Fruit fly (Drosophila melanogaster) whole organism, embryonic: ENCODE results near the gene ps.

Source experiments
- Awh ChIP-seq: fragments of 200-800 bp; sonication (Bioruptor generic); IDR thresholded peaks from 2 replicates; pipeline ENCODE4, ENCODE4 v1.3.6; 2022; ENCODE audit warnings: missing biosample characterization, missing genetic modification characterization
- B-H1 ChIP-seq: fragments of 200-800 bp; sonication (Bioruptor generic); IDR thresholded peaks from 3 replicates; pipeline ENCODE4 v1.3.6; 2022; ENCODE audit warnings: missing biosample characterization, missing genetic modification characterization
- BEAF-32 ChIP-seq: fragments of 200-800 bp; sonication (Bioruptor generic); optimal IDR thresholded peaks from 3 replicates; lab custom pipeline; 2017; ENCODE audit warnings: missing biosample characterization, missing genetic modification characterization, mild to moderate bottlenecking, moderate library complexity, missing genetic modification reagents
- Bteb2 ChIP-seq: fragments of 200-800 bp; sonication (Bioruptor generic); optimal IDR thresholded peaks from 2 replicates; lab custom pipeline; 2016; ENCODE audit warnings: missing biosample characterization, missing genetic modification characterization
- CG1024 ChIP-seq: fragments of 200-800 bp; sonication (Bioruptor generic); IDR thresholded peaks from 2 replicates; pipeline ENCODE4 v1.3.6; 2022; ENCODE audit warnings: missing biosample characterization, missing genetic modification characterization
- CG10366 ChIP-seq: fragments of 200-800 bp; sonication (Bioruptor generic); IDR thresholded peaks from 2 replicates; pipeline ENCODE4 v1.3.6; 2022; ENCODE audit warnings: missing biosample characterization, missing genetic modification characterization
- CG11504 ChIP-seq: fragments of 200-800 bp; sonication (Bioruptor generic); optimal IDR thresholded peaks from 3 replicates; lab custom pipeline; 2019; ENCODE audit warnings: missing biosample characterization, mild to moderate bottlenecking, missing genetic modification characterization, moderate library complexity
- CG12659 ChIP-seq: fragments of 200-800 bp; sonication (Bioruptor generic); optimal IDR thresholded peaks from 3 replicates; lab custom pipeline; 2017; ENCODE audit warnings: mild to moderate bottlenecking, missing biosample characterization, missing genetic modification reagents, missing genetic modification characterization
- CG15011 ChIP-seq: fragments of 200-800 bp; sonication (Bioruptor generic); optimal IDR thresholded peaks from 3 replicates; lab custom pipeline; 2018; ENCODE audit warnings: missing biosample characterization, mild to moderate bottlenecking, missing genetic modification characterization
- CG1602 ChIP-seq: fragments of 200-800 bp; sonication (Bioruptor generic); optimal IDR thresholded peaks from 3 replicates; lab custom pipeline; 2016; ENCODE audit warnings: missing biosample characterization, missing genetic modification characterization
- CG16813 ChIP-seq: fragments of 200-800 bp; sonication (Bioruptor generic); IDR thresholded peaks from 3 replicates; pipeline ENCODE4 v1.3.6; 2022; ENCODE audit warnings: missing biosample characterization, missing genetic modification characterization; ENCODE audit not compliant: partially characterized antibody
- CG16863 ChIP-seq: fragments of 200-800 bp; sonication (Bioruptor generic); optimal IDR thresholded peaks from 3 replicates; lab custom pipeline; 2016; ENCODE audit warnings: missing biosample characterization, missing genetic modification characterization
- CG17802 ChIP-seq: fragments of 200-800 bp; sonication (Bioruptor generic); optimal IDR thresholded peaks from 2 replicates; lab custom pipeline; 2018; ENCODE audit warnings: missing biosample characterization, mild to moderate bottlenecking, missing genetic modification characterization, moderate library complexity
- CG3281 ChIP-seq: fragments of 200-800 bp; sonication (Bioruptor generic); optimal IDR thresholded peaks from 3 replicates; lab custom pipeline; 2017; ENCODE audit warnings: missing biosample characterization, mild to moderate bottlenecking, missing genetic modification characterization
- CG3407 ChIP-seq: fragments of 200-800 bp; sonication (Bioruptor generic); optimal IDR thresholded peaks from 2 replicates; lab custom pipeline; 2018; ENCODE audit warnings: missing biosample characterization, mild to moderate bottlenecking, missing genetic modification characterization
- CG3838 ChIP-seq: fragments of 200-800 bp; sonication (Bioruptor generic); optimal IDR thresholded peaks from 3 replicates; lab custom pipeline; 2016; ENCODE audit warnings: missing biosample characterization, missing genetic modification characterization
- CG4707 ChIP-seq: fragments of 200-800 bp; sonication (Bioruptor generic); optimal IDR thresholded peaks from 2 replicates; lab custom pipeline; 2018; ENCODE audit warnings: missing biosample characterization, mild to moderate bottlenecking, missing genetic modification characterization, moderate library complexity
- CG6683 ChIP-seq: fragments of 200-800 bp; sonication (Bioruptor generic); optimal IDR thresholded peaks from 2 replicates; lab custom pipeline; 2017; ENCODE audit warnings: missing biosample characterization, mild to moderate bottlenecking, missing genetic modification characterization, missing genetic modification reagents
- CG7357 ChIP-seq: fragments of 200-800 bp; sonication (Bioruptor generic); IDR thresholded peaks from 3 replicates; pipeline ENCODE4 v1.3.6; 2022; ENCODE audit warnings: missing biosample characterization, missing genetic modification characterization
- CG7372 ChIP-seq: fragments of 200-800 bp; sonication (Bioruptor generic); IDR thresholded peaks from 2 replicates; pipeline ENCODE4 v1.3.6; 2022; ENCODE audit warnings: missing biosample characterization, missing genetic modification characterization
- CG7928 ChIP-seq: fragments of 200-800 bp; sonication (Bioruptor generic); optimal IDR thresholded peaks from 2 replicates; lab custom pipeline; 2017; ENCODE audit warnings: missing biosample characterization, mild to moderate bottlenecking, missing genetic modification characterization
- CG7987 ChIP-seq: fragments of 200-800 bp; sonication (Bioruptor generic); optimal IDR thresholded peaks from 2 replicates; lab custom pipeline; 2018; ENCODE audit warnings: missing biosample characterization, mild to moderate bottlenecking, missing genetic modification characterization, moderate library complexity
- CG8359 ChIP-seq: fragments of 200-800 bp; sonication (Bioruptor generic); optimal IDR thresholded peaks from 2 replicates; lab custom pipeline; 2017; ENCODE audit warnings: missing biosample characterization, mild to moderate bottlenecking, missing genetic modification characterization, borderline replicate concordance
- CG9727 ChIP-seq: fragments of 200-800 bp; sonication (Bioruptor generic); optimal IDR thresholded peaks from 3 replicates; lab custom pipeline; 2017; ENCODE audit warnings: missing biosample characterization, mild to moderate bottlenecking, missing genetic modification characterization
- Dll ChIP-seq: fragments of 200-800 bp; sonication (Bioruptor generic); IDR thresholded peaks from 4 replicates; pipeline ENCODE4 v1.3.6; 2022; ENCODE audit warnings: missing biosample characterization, missing genetic modification characterization; ENCODE audit not compliant: partially characterized antibody
- Eip74EF ChIP-seq, 2 experiments: fragments of 200-800 bp in 1 of 2; fragments of >200 bp in 1 of 2; sonication (Bioruptor generic) in 1 of 2; optimal IDR thresholded peaks; 2 replicates each; lab custom pipeline; 2017 to 2019; ENCODE audit warnings: missing biosample characterization in 2 of 2, missing genetic modification characterization in 2 of 2, mild to moderate bottlenecking in 1 of 2, moderate library complexity in 1 of 2
- HLH54F ChIP-seq: fragments of 200-800 bp; sonication (Bioruptor generic); optimal IDR thresholded peaks from 3 replicates; lab custom pipeline; 2016; ENCODE audit warnings: missing biosample characterization, missing genetic modification characterization
- Med ChIP-seq: fragments of 200-800 bp; sonication (Bioruptor generic); peaks from one replicate; lab custom pipeline; 2016; ENCODE audit warnings: missing biosample characterization, missing genetic modification characterization, mild to moderate bottlenecking, inconsistent platforms, moderate library complexity
- Optix ChIP-seq: fragments of 200-800 bp; sonication (Bioruptor generic); IDR thresholded peaks from 3 replicates; pipeline ENCODE4 v1.3.6; 2022; ENCODE audit warnings: missing biosample characterization, missing genetic modification characterization
- Pdp1 ChIP-seq, 2 experiments: fragments of 200-800 bp; sonication (Bioruptor generic); optimal IDR thresholded peaks; 3 replicates each; lab custom pipeline; 2016; ENCODE audit warnings: missing biosample characterization in 2 of 2, missing genetic modification characterization in 2 of 2, mild to moderate bottlenecking in 1 of 2, moderate library complexity in 1 of 2
- Stat92E ChIP-seq, 3 experiments: fragments of >200 bp in 2 of 3; fragments of 200-800 bp in 1 of 3; sonication (Bioruptor generic) in 1 of 3; optimal IDR thresholded peaks; 2 replicates each; lab custom pipeline; 2017 to 2019; ENCODE audit warnings: missing biosample characterization in 3 of 3, missing genetic modification characterization in 3 of 3, mild to moderate bottlenecking in 1 of 3, moderate library complexity in 1 of 3
- Taf1 ChIP-seq: fragments of 200-800 bp; sonication (Bioruptor generic); IDR thresholded peaks from 2 replicates; pipeline ENCODE4 v1.3.6; 2022; ENCODE audit warnings: missing biosample characterization, missing genetic modification characterization
- danr ChIP-seq: fragments of 200-800 bp; sonication (Bioruptor generic); IDR thresholded peaks from 2 replicates; pipeline ENCODE4 v1.3.6; 2022; ENCODE audit warnings: missing biosample characterization, missing genetic modification characterization
- fd64A ChIP-seq: fragments of 200-800 bp; sonication (Bioruptor generic); optimal IDR thresholded peaks from 3 replicates; lab custom pipeline; 2018; ENCODE audit warnings: missing biosample characterization, mild to moderate bottlenecking, missing genetic modification characterization
- kah ChIP-seq: fragments of 200-800 bp; sonication (Bioruptor generic); optimal IDR thresholded peaks from 2 replicates; lab custom pipeline; 2018; ENCODE audit warnings: missing biosample characterization, mild to moderate bottlenecking, missing genetic modification characterization
- lab ChIP-seq: fragments of 200-800 bp; sonication (Bioruptor generic); optimal IDR thresholded peaks from 3 replicates; lab custom pipeline; 2017; ENCODE audit warnings: missing biosample characterization, missing genetic modification characterization, mild to moderate bottlenecking, moderate library complexity, missing genetic modification reagents
- luna ChIP-seq: fragments of 200-800 bp; sonication (Bioruptor generic); optimal IDR thresholded peaks from 2 replicates; lab custom pipeline; 2016; ENCODE audit warnings: missing biosample characterization, missing genetic modification characterization
- org-1 ChIP-seq: fragments of 200-800 bp; sonication (Bioruptor generic); optimal IDR thresholded peaks from 2 replicates; lab custom pipeline; 2017; ENCODE audit warnings: missing biosample characterization, missing genetic modification characterization
- pnt ChIP-seq: fragments of 200-800 bp; sonication (Bioruptor generic); optimal IDR thresholded peaks from 3 replicates; lab custom pipeline; 2016; ENCODE audit warnings: missing biosample characterization, missing genetic modification characterization
- row ChIP-seq: fragments of 200-800 bp; sonication (Bioruptor generic); IDR thresholded peaks from 3 replicates; pipeline ENCODE4 v1.3.6; 2022; ENCODE audit warnings: missing biosample characterization, missing genetic modification characterization
- sens-2 ChIP-seq: fragments of 200-800 bp; sonication (Bioruptor generic); IDR thresholded peaks from 2 replicates; pipeline ENCODE4 v1.3.6; 2022; ENCODE audit warnings: missing biosample characterization, missing genetic modification characterization
- sima ChIP-seq: fragments of 200-800 bp; sonication (Bioruptor generic); optimal IDR thresholded peaks from 2 replicates; lab custom pipeline; 2016; ENCODE audit warnings: missing biosample characterization, missing genetic modification characterization
- slbo ChIP-seq: fragments of 200-800 bp; sonication (Bioruptor generic); IDR thresholded peaks from 2 replicates; pipeline ENCODE4 v1.3.6; 2022; ENCODE audit warnings: missing biosample characterization, missing genetic modification characterization
- slou ChIP-seq: fragments of 200-800 bp; sonication (Bioruptor generic); optimal IDR thresholded peaks from 3 replicates; lab custom pipeline; 2016; ENCODE audit warnings: missing biosample characterization, missing genetic modification characterization
- stwl ChIP-seq: fragments of 200-800 bp; sonication (Bioruptor generic); optimal IDR thresholded peaks from 3 replicates; lab custom pipeline; 2018; ENCODE audit warnings: missing biosample characterization, mild to moderate bottlenecking, missing genetic modification characterization, moderate library complexity
- vfl ChIP-seq: fragments of 200-800 bp; sonication (Bioruptor generic); optimal IDR thresholded peaks from 2 replicates; lab custom pipeline; 2016; ENCODE audit warnings: missing biosample characterization, missing genetic modification characterization
- wek ChIP-seq: fragments of 200-800 bp; sonication (Bioruptor generic); optimal IDR thresholded peaks from 3 replicates; lab custom pipeline; 2018; ENCODE audit warnings: missing biosample characterization, mild to moderate bottlenecking, missing genetic modification characterization, moderate library complexity

ps gene

dm6 chr3R:9434543-9435407 lies 17.0 kb downstream of the ps start (continued):
- TF ChIP-seq CG16813 (no peak), slbo (GFP tag; lab: Robert Waterston, UW) (peak; percentile 93), Med (GFP tag; lab: Kevin White, UChicago) (peak; percentile 94), fd64A (no peak), BEAF-32 (GFP tag; lab: Kevin White, UChicago) (no peak), pnt (GFP tag; lab: Kevin White, UChicago) (peak; percentile 69), CG3281 (GFP tag; lab: Kevin White, UChicago) (peak; percentile 87), Taf1 (GFP tag; lab: Robert Waterston, UW) (peak; percentile 65; the same call in 1 of the 2 replicates), Bteb2 (GFP tag; lab: Kevin White, UChicago) (peak; percentile 84), CG7987 (GFP tag; lab: Kevin White, UChicago) (peak; percentile 6), CG16863 (GFP tag; lab: Kevin White, UChicago) (peak; percentile 82), CG11504 (tag; lab: Kevin White, UChicago) (peak; percentile 91), org-1 (GFP tag; lab: Kevin White, UChicago) (peak; percentile 67), sima (peak; percentile 75), CG3838 (GFP tag; lab: Kevin White, UChicago) (peak; percentile 38), stwl (tag; lab: Kevin White, UChicago) (no peak), CG3407 (GFP tag; lab: Kevin White, UChicago) (peak; percentile 61), lab (peak; percentile 89), CG7372 (GFP tag; lab: Robert Waterston, UW) (peak; percentile 54; the same call in 1 of the 2 replicates), CG1024 (GFP tag; lab: Robert Waterston, UW) (peak; percentile 74), Awh (GFP tag; lab: Robert Waterston, UW) (peak; percentile 85), Dll (GFP tag; lab: Robert Waterston, UW) (no peak), CG7357 (peak; percentile 74), sens-2 (GFP tag; lab: Robert Waterston, UW) (peak; percentile 75), kah (GFP tag; lab: Kevin White, UChicago) (peak; percentile 56), wek (GFP tag; lab: Kevin White, UChicago) (no peak), row (GFP tag; lab: Robert Waterston, UW) (peak; percentile 90), Optix (GFP tag; lab: Robert Waterston, UW) (peak; percentile 58; the same call in 2 of the 3 replicates), CG10366 (GFP tag; lab: Robert Waterston, UW) (peak; percentile 84), B-H1 (peak; percentile 88; the same call in 2 of the 3 replicates), CG15011 (GFP tag; lab: Kevin White, UChicago) (peak; percentile 72), vfl (GFP tag; lab: Kevin White, UChicago) (peak; percentile 63), slou (peak; percentile 52), HLH54F (peak; percentile 59), Stat92E (GFP tag; optimal IDR thresholded peaks at IDR 0.05; lab: Kevin White, UChicago) (no peak), Pdp1 (GFP tag; optimal IDR thresholded peaks at IDR 0.05; lab: Kevin White, UChicago) (peak; percentile 68 to 93), CG8359 (no peak), CG6683 (GFP tag; lab: Kevin White, UChicago) (peak; percentile 79), CG12659 (GFP tag; lab: Kevin White, UChicago) (peak; percentile 90), Eip74EF (GFP tag; optimal IDR thresholded peaks at IDR 0.05; lab: Kevin White, UChicago) (peak in 1 of 2 experiments; percentile 78), luna (GFP tag; lab: Kevin White, UChicago) (peak; percentile 71), CG7928 (GFP tag; lab: Kevin White, UChicago) (peak; percentile 16), CG17802 (tag; lab: Kevin White, UChicago) (peak; percentile 35), CG9727 (GFP tag; lab: Kevin White, UChicago) (peak; percentile 84), danr (GFP tag; lab: Robert Waterston, UW) (peak; percentile 57; the same call in 1 of the 2 replicates), CG4707 (peak; percentile 66), CG1602 (GFP tag; lab: Kevin White, UChicago) (peak; percentile 77)
